Fruit fly (Drosophila melanogaster) S2 (cell line): ENCODE data around the gene Gsc.

Source experiments
- CG8478 ChIP-seq: fragments of >200 bp; optimal IDR thresholded peaks from 2 replicates; lab custom pipeline; 2018
- CTCF ChIP-seq, 2 experiments: fragments of >200 bp; optimal IDR thresholded peaks; 2 replicates each; lab custom pipeline; 2018

DNA sequence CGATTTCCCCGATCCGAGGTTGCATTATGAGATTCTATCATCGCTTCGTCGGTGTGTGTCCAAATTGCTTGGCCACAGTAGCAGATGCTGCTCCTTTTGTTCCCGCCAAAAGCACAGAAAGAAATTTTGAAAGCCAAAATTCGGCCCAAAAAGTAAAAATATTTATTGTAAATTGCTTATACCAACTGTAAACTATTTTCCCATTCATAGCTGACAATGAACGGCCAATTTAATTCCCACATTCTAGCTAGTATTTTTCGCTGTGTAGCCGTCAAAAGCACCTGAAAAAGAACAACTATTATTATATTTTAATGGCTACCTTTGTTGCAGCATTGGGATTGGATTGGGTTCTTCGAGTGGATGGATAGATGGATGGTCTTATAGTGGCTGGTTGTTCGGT is 42.0 kb upstream of the Gsc start:
- no peak for TF ChIP-seq CG8478 (lab: Kevin White, UChicago)
- TF ChIP-seq CTCF (optimal IDR thresholded peaks at IDR 0.05; lab: Kevin White, UChicago): no peak
